Worm (Caenorhabditis elegans): ENCODE results near the gene rsp-8.

- TF ChIP-seq ceh-82 (tag; optimal IDR thresholded peaks at IDR 0.05) (no peak), lin-13 (GFP tag; optimal IDR thresholded peaks at IDR 0.05) (no peak), nhr-11 (tag; optimal IDR thresholded peaks at IDR 0.05) (no peak), nhr-77 (tag; optimal IDR thresholded peaks at IDR 0.05) (no peak), aly-2 (tag; optimal IDR thresholded peaks at IDR 0.05) (no peak), nhr-25 (tag; optimal IDR thresholded peaks at IDR 0.05) (no peak), zag-1 (tag; optimal IDR thresholded peaks at IDR 0.05) (no peak)
Measured at ce11 chrIII:11830522-11831489, 4.6 kb downstream of the rsp-8 start.

All from whole organism, L2 larva.